Worm (Caenorhabditis elegans): ENCODE measurements around the gene R06B10.7.

DNA sequence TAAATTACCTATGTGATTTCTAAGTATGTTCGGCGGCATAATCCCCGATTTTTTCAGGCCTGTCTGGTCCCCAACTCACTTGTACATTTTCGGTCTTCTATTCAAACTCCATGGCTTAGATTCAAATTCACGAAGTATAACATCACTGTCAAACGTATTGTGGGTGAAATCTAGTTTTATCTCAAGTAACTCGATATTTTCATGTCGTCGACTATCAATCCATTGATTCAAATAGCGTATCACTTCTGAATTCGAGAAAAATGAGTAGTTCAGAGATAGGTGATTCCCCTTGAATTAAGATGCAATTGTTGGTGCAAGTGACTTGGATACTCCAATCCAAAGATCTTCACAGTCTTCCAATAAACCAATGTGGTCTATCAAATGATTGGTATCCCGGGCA, 36.6 kb downstream of the R06B10.7 start:
- no peak for TF ChIP-seq che-1 (tag; optimal IDR thresholded peaks at IDR 0.05)
- TF ChIP-seq K02D7.2 (tag; optimal IDR thresholded peaks at IDR 0.05), result no peak
- TF ChIP-seq C08G9.2 (tag; optimal IDR thresholded peaks at IDR 0.05), result no peak
- TF ChIP-seq lim-6 (tag; optimal IDR thresholded peaks at IDR 0.05), result no peak
- no peak for TF ChIP-seq gmeb-2 (tag; optimal IDR thresholded peaks at IDR 0.05)
- no peak for TF ChIP-seq ama-1 (optimal IDR thresholded peaks at IDR 0.05)
- TF ChIP-seq K09A11.1 (tag; optimal IDR thresholded peaks at IDR 0.05; ENCODE audit: insufficient read depth), result no peak
- TF ChIP-seq unc-55 (GFP tag; optimal IDR thresholded peaks at IDR 0.05), result no peak
- TF ChIP-seq ets-4 (tag; optimal IDR thresholded peaks at IDR 0.05), result no peak
